Worm (Caenorhabditis elegans) whole organism, late embryonic: ENCODE results near the gene old-1.

ENCODE experiments used
- C08G9.2 ChIP-seq: sonication (generic microtip); optimal IDR thresholded peaks from 2 replicates; lab custom pipeline; 2016; ENCODE audit warnings: mild to moderate bottlenecking, missing genetic modification characterization, moderate library complexity, missing compliant biosample characterization
- C38D4.7 ChIP-seq: fragments of 200-800 bp; sonication (Bioruptor generic); optimal IDR thresholded peaks from 2 replicates; lab custom pipeline; 2018; ENCODE audit warnings: mild to moderate bottlenecking, missing genetic modification characterization, moderate library complexity, missing compliant biosample characterization
- K02D7.2 ChIP-seq: sonication (generic microtip); optimal IDR thresholded peaks from 2 replicates; lab custom pipeline; 2017; ENCODE audit warnings: mild to moderate bottlenecking, missing genetic modification characterization, missing compliant biosample characterization
- K09A11.1 ChIP-seq: sonication (generic microtip); optimal IDR thresholded peaks from 2 replicates; lab custom pipeline; 2017; ENCODE audit warnings: antibody characterized with exemption, mild to moderate bottlenecking, missing genetic modification characterization, missing compliant biosample characterization; ENCODE audit not compliant: insufficient read depth
- T23F11.4 ChIP-seq: fragments of 200-800 bp; sonication (Bioruptor generic); optimal IDR thresholded peaks from 2 replicates; lab custom pipeline; 2018; ENCODE audit warnings: mild to moderate bottlenecking, missing genetic modification characterization, missing compliant biosample characterization
- ahr-1 ChIP-seq: sonication (generic microtip); optimal IDR thresholded peaks from 2 replicates; lab custom pipeline; 2016; ENCODE audit warnings: missing genetic modification characterization, missing compliant biosample characterization
- ama-1 ChIP-seq: fragments of 150-350 bp; optimal IDR thresholded peaks from 2 replicates; lab custom pipeline; 2014
- ceh-19 ChIP-seq: fragments of 200-800 bp; sonication (Bioruptor generic); optimal IDR thresholded peaks from 2 replicates; lab custom pipeline; 2018; ENCODE audit warnings: mild to moderate bottlenecking, missing genetic modification characterization, missing compliant biosample characterization
- ceh-30 ChIP-seq: fragments of 150-350 bp; optimal IDR thresholded peaks from 2 replicates; lab custom pipeline; 2014; ENCODE audit warnings: missing biosample characterization, missing genetic modification characterization
- ceh-34 ChIP-seq: sonication (generic microtip); optimal IDR thresholded peaks from 2 replicates; lab custom pipeline; 2016; ENCODE audit warnings: mild to moderate bottlenecking, missing genetic modification characterization, missing compliant biosample characterization
- ceh-9 ChIP-seq: sonication (generic microtip); optimal IDR thresholded peaks from 2 replicates; lab custom pipeline; 2016; ENCODE audit warnings: mild to moderate bottlenecking, missing genetic modification characterization, inconsistent platforms, missing compliant biosample characterization
- dmd-4 ChIP-seq: sonication (generic microtip); optimal IDR thresholded peaks from 2 replicates; lab custom pipeline; 2016; ENCODE audit warnings: borderline replicate concordance, missing genetic modification characterization, missing compliant biosample characterization
- dve-1 ChIP-seq: sonication (generic microtip); optimal IDR thresholded peaks from 2 replicates; lab custom pipeline; 2017; ENCODE audit warnings: antibody characterized with exemption, mild to moderate bottlenecking, missing genetic modification characterization, missing compliant biosample characterization
- elt-2 ChIP-seq: sonication (generic microtip); optimal IDR thresholded peaks from 2 replicates; lab custom pipeline; 2016; ENCODE audit warnings: missing genetic modification reagents, missing genetic modification characterization, missing compliant biosample characterization
- elt-4 ChIP-seq: sonication (generic microtip); optimal IDR thresholded peaks from 2 replicates; lab custom pipeline; 2016; ENCODE audit warnings: missing genetic modification characterization, missing compliant biosample characterization
- fkh-10 ChIP-seq: fragments of 150-350 bp; optimal IDR thresholded peaks from 2 replicates; lab custom pipeline; 2014; ENCODE audit warnings: missing biosample characterization, missing genetic modification reagents, missing genetic modification characterization
- hlh-13 ChIP-seq: fragments of 200-800 bp; sonication (Bioruptor generic); optimal IDR thresholded peaks from 2 replicates; lab custom pipeline; 2018; ENCODE audit warnings: mild to moderate bottlenecking, missing genetic modification characterization, missing compliant biosample characterization
- hlh-15 ChIP-seq: sonication (generic microtip); optimal IDR thresholded peaks from 2 replicates; lab custom pipeline; 2016; ENCODE audit warnings: missing genetic modification characterization, missing compliant biosample characterization
- hlh-30 ChIP-seq: sonication (generic microtip); optimal IDR thresholded peaks from 2 replicates; lab custom pipeline; 2017; ENCODE audit warnings: antibody characterized with exemption, missing genetic modification characterization, missing compliant biosample characterization; ENCODE audit not compliant: insufficient read depth
- hlh-6 ChIP-seq: sonication (generic microtip); optimal IDR thresholded peaks from 2 replicates; lab custom pipeline; 2016; ENCODE audit warnings: missing genotype, missing genetic modification characterization, missing compliant biosample characterization
- lim-6 ChIP-seq: sonication (generic microtip); optimal IDR thresholded peaks from 2 replicates; lab custom pipeline; 2016; ENCODE audit warnings: missing genetic modification characterization, missing compliant biosample characterization
- lin-11 ChIP-seq: fragments of 200-800 bp; sonication (Bioruptor generic); optimal IDR thresholded peaks from 2 replicates; lab custom pipeline; 2018; ENCODE audit warnings: mild to moderate bottlenecking, missing genetic modification characterization, missing compliant biosample characterization
- mec-3 ChIP-seq: sonication (generic microtip); optimal IDR thresholded peaks from 2 replicates; lab custom pipeline; 2016; ENCODE audit warnings: borderline replicate concordance, missing genetic modification characterization, missing compliant biosample characterization
- nhr-11 ChIP-seq: fragments of 150-350 bp; optimal IDR thresholded peaks from 2 replicates; lab custom pipeline; 2014; ENCODE audit warnings: missing biosample characterization, missing genetic modification characterization
- nhr-232 ChIP-seq: sonication (generic microtip); optimal IDR thresholded peaks from 2 replicates; lab custom pipeline; 2016; ENCODE audit warnings: missing genetic modification characterization, missing compliant biosample characterization
- pat-9 ChIP-seq: fragments of 200-800 bp; sonication (Bioruptor generic); optimal IDR thresholded peaks from 2 replicates; lab custom pipeline; 2018; ENCODE audit warnings: mild to moderate bottlenecking, missing genetic modification characterization, moderate library complexity, missing compliant biosample characterization
- pax-1 ChIP-seq: fragments of 150-350 bp; optimal IDR thresholded peaks from 2 replicates; lab custom pipeline; 2014; ENCODE audit warnings: missing biosample characterization, missing genetic modification characterization
- pha-4 ChIP-seq: fragments of 150-350 bp; optimal IDR thresholded peaks from 2 replicates; lab custom pipeline; 2018; ENCODE audit warnings: missing biosample characterization, missing genetic modification reagents, missing genetic modification characterization
- pros-1 ChIP-seq: fragments of 150-350 bp; optimal IDR thresholded peaks from 2 replicates; lab custom pipeline; 2014; ENCODE audit warnings: missing biosample characterization, missing genetic modification reagents, missing genetic modification characterization
- ref-2 ChIP-seq: sonication (generic microtip); optimal IDR thresholded peaks from 2 replicates; lab custom pipeline; 2016; ENCODE audit warnings: missing genetic modification characterization, missing compliant biosample characterization
- sdc-2 ChIP-seq: sonication (generic microtip); optimal IDR thresholded peaks from 2 replicates; lab custom pipeline; 2016; ENCODE audit warnings: missing genotype, missing genetic modification characterization, missing compliant biosample characterization
- sox-2 ChIP-seq: fragments of 200-800 bp; sonication (Bioruptor generic); IDR thresholded peaks from 2 replicates; pipeline ENCODE4 v1.3.6; 2022; ENCODE audit warnings: missing genetic modification reagents, missing genetic modification characterization, missing compliant biosample characterization
- ttx-3 ChIP-seq: sonication (generic microtip); optimal IDR thresholded peaks from 2 replicates; lab custom pipeline; 2016; ENCODE audit warnings: missing genetic modification reagents, missing genetic modification characterization, missing compliant biosample characterization
- unc-42 ChIP-seq: sonication (generic microtip); optimal IDR thresholded peaks from 2 replicates; lab custom pipeline; 2016; ENCODE audit warnings: missing genotype, missing genetic modification characterization, missing compliant biosample characterization
- unc-55 ChIP-seq: sonication (generic microtip); optimal IDR thresholded peaks from 2 replicates; lab custom pipeline; 2017; ENCODE audit warnings: missing biosample characterization, missing genetic modification reagents, missing genetic modification characterization
- zip-5 ChIP-seq: sonication (generic microtip); optimal IDR thresholded peaks from 2 replicates; lab custom pipeline; 2016; ENCODE audit warnings: missing genetic modification characterization, missing compliant biosample characterization

old-1 gene

ce11 chrII:9879815-9880214, 11.3 kb upstream of the old-1 start:
- TF ChIP-seq hlh-15 (tag; lab: Kevin White, UChicago) (no peak), dve-1 (tag; lab: Kevin White, UChicago) (no peak), zip-5 (tag; lab: Kevin White, UChicago) (no peak), pha-4 (no peak), lim-6 (tag; lab: Kevin White, UChicago) (no peak), pros-1 (tag; lab: Kevin White, UChicago) (no peak), hlh-30 (tag; lab: Kevin White, UChicago) (no peak), unc-55 (GFP tag; lab: Kevin White, UChicago) (no peak), ahr-1 (tag; lab: Kevin White, UChicago) (no peak)

- TF ChIP-seq C38D4.7 (GFP tag; lab: Kevin White, UChicago): no peak
- no peak for TF ChIP-seq hlh-15 (tag; lab: Kevin White, UChicago)
- TF ChIP-seq, all 69 proteins: peak for 0
Measured at ce11 chrII:9874508-9875229, 6.1 kb upstream of the old-1 start, which contains the start of the genes chil-2 and ctsa-3.2. Gene chil-2 (minus strand): TSS chrII:9874608. Gene ctsa-3.2 (plus strand): TSS chrII:9875179.

ce11 chrII:9872961-9873360, 4.4 kb upstream of the old-1 start, which contains the start of gene chil-8:
Gene chil-8 (minus strand): TSS chrII:9873061.
- no peak for TF ChIP-seq hlh-15 (tag; lab: Kevin White, UChicago)
- TF ChIP-seq K09A11.1 (tag; lab: Kevin White, UChicago): no peak
- no peak for TF ChIP-seq ama-1
- TF ChIP-seq ttx-3: no peak
- TF ChIP-seq pax-1: no peak
- TF ChIP-seq ceh-30 (tag; lab: Kevin White, UChicago): no peak
- no peak for TF ChIP-seq nhr-11 (tag; lab: Kevin White, UChicago)
- TF ChIP-seq ref-2 (tag; lab: Kevin White, UChicago): no peak
- no peak for TF ChIP-seq sox-2

ce11 chrII:9871061-9871460, 2.5 kb upstream of the old-1 start, which contains the start of gene chil-7:
Gene chil-7 (minus strand): TSS chrII:9871172.
- TF ChIP-seq ceh-19 (GFP tag; lab: Kevin White, UChicago) (no peak), lim-6 (tag; lab: Kevin White, UChicago) (no peak), ama-1 (no peak), mec-3 (tag; lab: Kevin White, UChicago) (no peak), pat-9 (tag; lab: Kevin White, UChicago) (no peak), fkh-10 (GFP tag; lab: Kevin White, UChicago) (no peak), unc-55 (GFP tag; lab: Kevin White, UChicago) (no peak), elt-4 (no peak), T23F11.4 (GFP tag; lab: Kevin White, UChicago) (no peak), sox-2 (no peak)

- TF ChIP-seq hlh-13 (GFP tag; lab: Kevin White, UChicago): no peak
- no peak for TF ChIP-seq hlh-15 (tag; lab: Kevin White, UChicago)
- TF ChIP-seq mec-3 (tag; lab: Kevin White, UChicago): no peak
- TF ChIP-seq ceh-19 (GFP tag; lab: Kevin White, UChicago): no peak
- no peak for TF ChIP-seq elt-4
- no peak for TF ChIP-seq K02D7.2 (tag; lab: Kevin White, UChicago)
- no peak for TF ChIP-seq unc-42 (tag; lab: Kevin White, UChicago)
- no peak for TF ChIP-seq C08G9.2 (tag; lab: Kevin White, UChicago)
- no peak for TF ChIP-seq dmd-4
- TF ChIP-seq elt-2 (tag; lab: Kevin White, UChicago): no peak
- no peak for TF ChIP-seq ceh-34 (tag; lab: Kevin White, UChicago)
- TF ChIP-seq hlh-6: no peak
- no peak for TF ChIP-seq lin-11
- no peak for TF ChIP-seq ceh-9
- no peak for TF ChIP-seq sdc-2
- TF ChIP-seq ama-1: no peak
- TF ChIP-seq nhr-232 (tag; lab: Kevin White, UChicago): no peak
Measured at ce11 chrII:9868207-9868606, 340 bp downstream of the old-1 start.
